Worm (Caenorhabditis elegans) whole organism, midembryonic: ENCODE results near the gene C24A8.6.

Experiments used
- T22C8.4 ChIP-seq: fragments of 200-800 bp; sonication (Bioruptor generic); IDR thresholded peaks from 2 replicates; pipeline ENCODE4 v1.3.6; 2022; ENCODE audit warnings: missing genetic modification characterization, missing compliant biosample characterization
- cog-1 ChIP-seq: sonication (generic microtip); optimal IDR thresholded peaks from 2 replicates; lab custom pipeline; 2016; ENCODE audit warnings: missing genetic modification characterization, missing compliant biosample characterization
- flt-1 ChIP-seq: fragments of 200-800 bp; sonication (Bioruptor generic); IDR thresholded peaks from 2 replicates; pipeline ENCODE4 v1.3.6; 2022; ENCODE audit warnings: missing genetic modification characterization, missing compliant biosample characterization
- klf-2 ChIP-seq: fragments of 200-800 bp; sonication (Bioruptor generic); conservative IDR thresholded peaks from 2 replicates; pipeline ENCODE4 v1.3.6; 2022; ENCODE audit warnings: missing genetic modification reagents, missing genetic modification characterization, missing compliant biosample characterization
- med-1 ChIP-seq: sonication (generic microtip); optimal IDR thresholded peaks from 2 replicates; lab custom pipeline; 2017; ENCODE audit warnings: missing genetic modification characterization, mild to moderate bottlenecking, missing compliant biosample characterization, antibody characterized with exemption, missing genetic modification reagents; ENCODE audit not compliant: insufficient read depth
- ref-1 ChIP-seq: fragments of 200-800 bp; sonication (Bioruptor generic); conservative IDR thresholded peaks from 2 replicates; pipeline ENCODE4 v1.3.6; 2022; ENCODE audit warnings: missing genetic modification reagents, missing genetic modification characterization, missing compliant biosample characterization
- tab-1 ChIP-seq: fragments of 200-800 bp; sonication (Bioruptor generic); IDR thresholded peaks from 2 replicates; pipeline ENCODE4 v1.3.6; 2022; ENCODE audit warnings: missing genetic modification characterization, missing compliant biosample characterization
- ztf-23 ChIP-seq: fragments of 200-800 bp; sonication (Bioruptor generic); IDR thresholded peaks from 2 replicates; pipeline ENCODE4 v1.3.6; 2022; ENCODE audit warnings: missing genetic modification reagents, missing genetic modification characterization, missing compliant biosample characterization
- ztf-29 ChIP-seq: fragments of 200-800 bp; sonication (Bioruptor generic); IDR thresholded peaks from 2 replicates; pipeline ENCODE4 v1.3.6; 2022; ENCODE audit warnings: missing genetic modification reagents, missing genetic modification characterization, missing compliant biosample characterization

The C24A8.6 gene

DNA sequence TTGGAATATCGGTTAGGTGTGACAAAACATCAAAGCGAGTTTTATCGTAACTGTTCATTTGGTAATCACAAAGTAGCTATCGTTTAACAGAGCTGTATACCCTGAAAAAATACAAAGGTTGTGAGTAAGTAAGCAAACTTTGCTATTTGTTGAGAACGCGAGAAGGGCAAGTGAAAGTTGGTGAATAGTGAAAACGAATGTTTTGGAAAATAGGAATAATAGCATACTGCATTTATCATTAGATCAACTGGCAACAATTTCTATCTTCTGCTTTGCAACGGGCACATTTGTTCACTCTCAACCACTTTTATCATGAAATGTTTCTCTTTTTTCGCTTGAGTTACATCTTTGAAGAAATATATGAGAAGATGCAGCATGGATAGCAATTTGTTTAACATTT is 3.4 kb downstream of the C24A8.6 start, which contains the start of gene C24A8.5:
TSS of gene C24A8.5 (minus strand) at position 101 of the 400 bp plus-strand sequence.
- no peak for TF ChIP-seq ref-1 (GFP tag; lab: Robert Waterston, UW)
- TF ChIP-seq T22C8.4 (GFP tag; lab: Robert Waterston, UW), result no peak
- no peak for TF ChIP-seq cog-1 (tag; lab: Kevin White, UChicago)
- no peak for TF ChIP-seq med-1 (GFP tag; lab: Kevin White, UChicago)
- no peak for TF ChIP-seq ztf-23
- no peak for TF ChIP-seq ztf-29 (GFP tag; lab: Robert Waterston, UW)
- no peak for TF ChIP-seq klf-2 (GFP tag; lab: Robert Waterston, UW)
- TF ChIP-seq tab-1 (GFP tag; lab: Robert Waterston, UW), result no peak
- TF ChIP-seq flt-1 (GFP tag; lab: Robert Waterston, UW), result no peak

DNA sequence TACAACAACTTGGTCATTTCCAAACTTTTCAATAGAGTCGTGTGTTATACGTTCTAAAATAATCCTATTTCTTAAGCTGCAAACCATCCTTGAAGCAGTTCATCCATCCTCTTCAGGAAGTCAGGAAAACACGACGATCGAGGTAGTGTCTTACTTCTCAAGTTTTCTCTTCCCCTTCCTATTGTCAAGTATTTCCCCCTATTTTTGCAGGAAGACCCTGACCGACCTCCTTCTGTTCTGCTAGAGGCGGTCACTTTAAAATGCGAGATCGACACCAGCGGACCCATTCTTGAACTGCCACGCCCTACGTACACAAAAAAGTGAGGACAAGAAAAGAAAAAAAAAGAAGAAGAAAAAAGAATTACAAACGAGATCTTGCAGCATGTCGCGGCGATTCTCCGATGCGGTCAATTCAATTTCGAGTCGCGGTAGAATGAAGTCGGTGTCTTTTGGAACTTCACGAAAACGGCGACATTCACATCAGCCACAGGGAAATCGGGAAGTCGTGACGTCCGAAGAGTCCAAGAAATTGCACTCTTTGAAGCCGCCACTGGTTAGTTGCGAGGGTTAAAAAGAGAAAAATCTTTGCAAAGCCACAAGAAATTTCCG is 9.3 kb downstream of the C24A8.6 start:
- TF ChIP-seq tab-1 (GFP tag; lab: Robert Waterston, UW) (no peak), klf-2 (GFP tag; lab: Robert Waterston, UW) (no peak), flt-1 (GFP tag; lab: Robert Waterston, UW) (no peak), cog-1 (tag; lab: Kevin White, UChicago) (no peak), ztf-29 (GFP tag; lab: Robert Waterston, UW) (no peak), T22C8.4 (GFP tag; lab: Robert Waterston, UW) (no peak), ztf-23 (no peak), med-1 (GFP tag; lab: Kevin White, UChicago) (no peak), ref-1 (GFP tag; lab: Robert Waterston, UW) (no peak)

- no peak for TF ChIP-seq tab-1 (GFP tag; lab: Robert Waterston, UW)
- no peak for TF ChIP-seq med-1 (GFP tag; lab: Kevin White, UChicago)
- TF ChIP-seq T22C8.4 (GFP tag; lab: Robert Waterston, UW), result no peak
- TF ChIP-seq ref-1 (GFP tag; lab: Robert Waterston, UW), result no peak
- no peak for TF ChIP-seq ztf-29 (GFP tag; lab: Robert Waterston, UW)
- TF ChIP-seq flt-1 (GFP tag; lab: Robert Waterston, UW), result no peak
- no peak for TF ChIP-seq klf-2 (GFP tag; lab: Robert Waterston, UW)
- TF ChIP-seq ztf-23, result no peak
- no peak for TF ChIP-seq cog-1 (tag; lab: Kevin White, UChicago)
These were observed 11.6 kb downstream of the C24A8.6 start, which contains the start of gene dop-6 for ce11 chrX:4320563-4320962. TSS of gene dop-6 (plus strand) at chrX:4320863.

- TF ChIP-seq ztf-29 (GFP tag; lab: Robert Waterston, UW) (no peak), T22C8.4 (GFP tag; lab: Robert Waterston, UW) (no peak), med-1 (GFP tag; lab: Kevin White, UChicago) (no peak), tab-1 (GFP tag; lab: Robert Waterston, UW) (no peak), flt-1 (GFP tag; lab: Robert Waterston, UW) (no peak), ref-1 (GFP tag; lab: Robert Waterston, UW) (no peak), cog-1 (tag; lab: Kevin White, UChicago) (no peak), klf-2 (GFP tag; lab: Robert Waterston, UW) (no peak), ztf-23 (no peak)
These were observed 15.1 kb downstream of the C24A8.6 start for ce11 chrX:4317095-4317494.

DNA sequence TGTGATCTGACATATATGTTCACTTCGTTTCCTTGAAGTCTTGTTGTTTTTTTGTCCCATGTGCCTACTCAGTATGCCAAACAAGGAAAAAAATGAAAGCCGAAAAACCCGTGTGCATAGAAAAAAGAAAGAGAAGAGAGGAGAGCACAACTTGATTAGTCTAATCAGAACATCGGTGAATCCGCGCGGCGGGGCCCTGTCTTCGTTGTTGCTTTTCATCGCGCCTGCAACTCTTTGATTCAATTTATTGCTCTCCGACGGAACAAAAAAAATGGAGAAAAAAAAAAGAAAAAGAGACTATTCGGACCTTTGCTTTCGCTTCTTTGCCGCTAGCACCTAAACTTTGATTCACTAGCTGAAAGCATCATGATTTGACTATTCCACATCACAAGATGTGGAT is 17.3 kb downstream of the C24A8.6 start:
- TF ChIP-seq ref-1 (GFP tag; lab: Robert Waterston, UW), result no peak
- TF ChIP-seq tab-1 (GFP tag; lab: Robert Waterston, UW), result no peak
- no peak for TF ChIP-seq med-1 (GFP tag; lab: Kevin White, UChicago)
- no peak for TF ChIP-seq ztf-29 (GFP tag; lab: Robert Waterston, UW)
- TF ChIP-seq klf-2 (GFP tag; lab: Robert Waterston, UW), result no peak
- no peak for TF ChIP-seq ztf-23
- no peak for TF ChIP-seq flt-1 (GFP tag; lab: Robert Waterston, UW)

ce11 chrX:4311668-4312067 is 20.5 kb downstream of the C24A8.6 start, which contains the start of gene C52B9.8:
TSS of gene C52B9.8 (minus strand) at chrX:4311768.
- TF ChIP-seq T22C8.4 (GFP tag; lab: Robert Waterston, UW) (no peak), flt-1 (GFP tag; lab: Robert Waterston, UW) (no peak), tab-1 (GFP tag; lab: Robert Waterston, UW) (no peak), klf-2 (GFP tag; lab: Robert Waterston, UW) (no peak), med-1 (GFP tag; lab: Kevin White, UChicago) (no peak), ztf-23 (no peak), ref-1 (GFP tag; lab: Robert Waterston, UW) (no peak), ztf-29 (GFP tag; lab: Robert Waterston, UW) (no peak)

- TF ChIP-seq T22C8.4 (GFP tag; lab: Robert Waterston, UW), result peak; percentile 35; the same call in 1 of the 2 replicates
- no peak for TF ChIP-seq ztf-23
- TF ChIP-seq ztf-29 (GFP tag; lab: Robert Waterston, UW), result 0 out of 2 replicates have a peak, but pooled peaks have one; percentile 29
- TF ChIP-seq tab-1 (GFP tag; lab: Robert Waterston, UW), result peak; percentile 55; the same call in 1 of the 2 replicates
These were observed 24.6 kb downstream of the C24A8.6 start for ce11 chrX:4307559-4308005.

DNA sequence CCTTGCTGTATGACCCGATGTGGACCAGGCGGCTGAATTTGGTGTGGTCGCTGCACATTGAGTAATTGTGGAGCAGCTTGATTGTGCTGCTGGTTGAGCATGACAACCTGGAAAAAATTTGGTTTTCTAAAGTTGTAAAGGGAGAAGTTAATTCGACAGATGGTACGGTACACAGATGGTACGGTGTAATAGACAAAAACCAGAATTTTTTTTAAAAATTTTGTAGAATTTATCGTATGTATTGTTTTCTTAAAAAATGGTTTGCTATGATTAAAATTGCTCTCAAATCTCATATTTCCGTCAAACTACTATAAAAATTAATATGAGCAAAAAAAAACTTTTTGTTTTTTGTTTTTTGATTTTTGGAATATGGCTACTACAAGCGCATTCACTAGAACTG is 25.3 kb downstream of the C24A8.6 start, which contains the start of gene pqn-15:
TSS of gene pqn-15 (minus strand) at position 101 of the 400 bp plus-strand sequence.
- TF ChIP-seq T22C8.4 (GFP tag; lab: Robert Waterston, UW) (no peak), cog-1 (tag; lab: Kevin White, UChicago) (no peak), ztf-29 (GFP tag; lab: Robert Waterston, UW) (no peak), klf-2 (GFP tag; lab: Robert Waterston, UW) (no peak), ref-1 (GFP tag; lab: Robert Waterston, UW) (no peak), ztf-23 (no peak), tab-1 (GFP tag; lab: Robert Waterston, UW) (no peak), flt-1 (GFP tag; lab: Robert Waterston, UW) (no peak), med-1 (GFP tag; lab: Kevin White, UChicago) (no peak)

- TF ChIP-seq ztf-29 (GFP tag; lab: Robert Waterston, UW), result no peak
- no peak for TF ChIP-seq cog-1 (tag; lab: Kevin White, UChicago)
- no peak for TF ChIP-seq med-1 (GFP tag; lab: Kevin White, UChicago)
- TF ChIP-seq flt-1 (GFP tag; lab: Robert Waterston, UW), result no peak
- TF ChIP-seq ref-1 (GFP tag; lab: Robert Waterston, UW), result no peak
- TF ChIP-seq T22C8.4 (GFP tag; lab: Robert Waterston, UW), result no peak
- TF ChIP-seq ztf-23, result no peak
- TF ChIP-seq klf-2 (GFP tag; lab: Robert Waterston, UW), result no peak
- TF ChIP-seq tab-1 (GFP tag; lab: Robert Waterston, UW), result no peak
These were observed 29.0 kb downstream of the C24A8.6 start for ce11 chrX:4303200-4303599.
